5 fruit fly cellular contexts compared by ENCODE assay signal in the genomic region with DNA sequence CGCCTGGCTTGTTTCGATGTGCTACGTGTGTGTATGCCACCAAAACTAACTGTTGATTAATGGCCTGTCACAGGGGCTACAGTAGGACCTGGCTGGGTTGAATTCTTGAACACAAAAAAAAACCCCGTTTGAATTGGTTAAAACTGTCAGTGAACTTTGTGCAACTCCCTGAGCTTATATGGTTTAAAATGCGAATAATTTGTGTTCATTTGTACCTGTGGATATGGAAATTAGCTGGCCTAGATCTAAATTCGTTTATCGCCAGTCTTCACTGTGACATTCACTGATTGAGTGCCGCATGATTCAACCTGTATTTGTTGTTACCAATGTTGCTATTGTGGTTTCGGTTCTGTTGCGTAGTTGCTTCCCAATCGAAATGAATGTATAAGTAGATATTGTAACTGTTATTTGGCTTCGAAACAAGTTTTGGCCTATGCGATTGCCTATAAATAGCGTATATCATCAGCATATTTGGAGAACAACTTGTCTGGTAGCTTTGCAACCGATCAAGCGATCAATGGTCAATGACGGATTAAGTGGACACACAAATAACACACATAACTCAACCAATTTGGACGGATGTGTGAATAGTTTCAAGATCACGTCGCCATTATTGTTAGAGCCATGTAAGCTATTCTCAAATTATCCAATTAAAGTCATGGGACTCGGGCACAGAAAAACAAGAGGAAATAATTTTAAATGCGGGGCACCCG.
A peak's percentile ranks its signal among the peaks of the same experiment; 100 is the strongest.
TF ChIP-seq lines count a peak whose summit lies in the region.

No protein-coding gene starts in this region.

- TF ChIP-seq CTCF in whole organism, embryonic (GFP tag; optimal IDR thresholded peaks at IDR 0.05; lab: Kevin White, UChicago), result no peak

TF ChIP-seq in whole organism, adult, 20 proteins besides CTCF, POLR2A, EP300 and RAD21:
- no peak for TF ChIP-seq kay (GFP tag; lab: Kevin White, UChicago; ENCODE audit: borderline replicate concordance)
- TF ChIP-seq CG33017 (tag; optimal IDR thresholded peaks at IDR 0.05; lab: Kevin White, UChicago), result no peak
- TF ChIP-seq bab1 (GFP tag; optimal IDR thresholded peaks at IDR 0.05; lab: Kevin White, UChicago), result peak; percentile 0
- TF ChIP-seq CG14711 (tag; optimal IDR thresholded peaks at IDR 0.05; lab: Kevin White, UChicago), result no peak
- no peak for TF ChIP-seq ovo (GFP tag; optimal IDR thresholded peaks at IDR 0.05; lab: Kevin White, UChicago)
- TF ChIP-seq pad (GFP tag; optimal IDR thresholded peaks at IDR 0.05; lab: Kevin White, UChicago), result no peak
- TF ChIP-seq cic (GFP tag; optimal IDR thresholded peaks at IDR 0.05; lab: Kevin White, UChicago), result no peak
- TF ChIP-seq Mnt (GFP tag; optimal IDR thresholded peaks at IDR 0.05; lab: Kevin White, UChicago), result no peak

TF ChIP-seq in whole organism, embryonic, 481 proteins besides CTCF, POLR2A, EP300 and RAD21 (continues in another document):
- TF ChIP-seq chn (GFP tag; optimal IDR thresholded peaks at IDR 0.05; lab: Kevin White, UChicago) (peak; percentile 63), CG4730 (GFP tag; IDR thresholded peaks at IDR 0.05; lab: Robert Waterston, UW) (peak; percentile 63), gt (GFP tag; IDR thresholded peaks at IDR 0.05; lab: Robert Waterston, UW) (no peak), twi (tag; optimal IDR thresholded peaks at IDR 0.05; lab: Kevin White, UChicago) (no peak), dimm (GFP tag; IDR thresholded peaks at IDR 0.05; lab: Robert Waterston, UW) (no peak), CG11456 (GFP tag; IDR thresholded peaks at IDR 0.05; lab: Robert Waterston, UW) (peak; percentile 87), CG10321 (GFP tag; IDR thresholded peaks at IDR 0.05; lab: Robert Waterston, UW) (no peak), CG4820 (GFP tag; optimal IDR thresholded peaks at IDR 0.05; lab: Kevin White, UChicago) (peak; percentile 59), wek (GFP tag; optimal IDR thresholded peaks at IDR 0.05; lab: Kevin White, UChicago) (peak; percentile 10), phol (tag; optimal IDR thresholded peaks at IDR 0.05; lab: Kevin White, UChicago) (peak; percentile 61), CG43689 (GFP tag; IDR thresholded peaks at IDR 0.05; lab: Robert Waterston, UW) (no peak), fd64A (GFP tag; optimal IDR thresholded peaks at IDR 0.05; lab: Kevin White, UChicago) (no peak), chif (GFP tag; optimal IDR thresholded peaks at IDR 0.05; lab: Kevin White, UChicago) (peak; percentile 38 to 78), CG9727 (GFP tag; optimal IDR thresholded peaks at IDR 0.05; lab: Kevin White, UChicago) (peak; percentile 60), Gug (GFP tag; IDR thresholded peaks at IDR 0.05; lab: Robert Waterston, UW) (peak; percentile 73), slbo (GFP tag; IDR thresholded peaks at IDR 0.05; lab: Robert Waterston, UW) (peak; percentile 86), Gsc (GFP tag; IDR thresholded peaks at IDR 0.05; lab: Robert Waterston, UW) (no peak), ash1 (GFP tag; optimal IDR thresholded peaks at IDR 0.05; lab: Kevin White, UChicago) (no peak), jing (GFP tag; optimal IDR thresholded peaks at IDR 0.05; lab: Kevin White, UChicago) (no peak), disco-r (GFP tag; optimal IDR thresholded peaks at IDR 0.05; lab: Kevin White, UChicago) (peak; percentile 10)

TF ChIP-seq in whole organism, prepupa, 60 proteins besides CTCF, POLR2A, EP300 and RAD21 (continues in another document):
- TF ChIP-seq Eip75B (GFP tag; optimal IDR thresholded peaks at IDR 0.05; lab: Kevin White, UChicago) (peak; percentile 8), CG16779 (tag; optimal IDR thresholded peaks at IDR 0.05; lab: Kevin White, UChicago) (no peak), Hr39 (GFP tag; optimal IDR thresholded peaks at IDR 0.05; lab: Kevin White, UChicago) (peak; percentile 41), net (GFP tag; optimal IDR thresholded peaks at IDR 0.05; lab: Kevin White, UChicago) (peak; percentile 39), CG6808 (GFP tag; optimal IDR thresholded peaks at IDR 0.05; lab: Kevin White, UChicago) (no peak), CG3032 (tag; optimal IDR thresholded peaks at IDR 0.05; lab: Kevin White, UChicago) (no peak), Eip93F (GFP tag; optimal IDR thresholded peaks at IDR 0.05; lab: Kevin White, UChicago) (no peak), Ets21C (GFP tag; optimal IDR thresholded peaks at IDR 0.05; lab: Kevin White, UChicago) (no peak), Eip78C (GFP tag; lab: Kevin White, UChicago) (peak; percentile 82), salr (GFP tag; optimal IDR thresholded peaks at IDR 0.05; lab: Kevin White, UChicago) (no peak), CG10669 (GFP tag; optimal IDR thresholded peaks at IDR 0.05; lab: Kevin White, UChicago) (no peak), CG3919 (GFP tag; optimal IDR thresholded peaks at IDR 0.05; lab: Kevin White, UChicago) (peak; percentile 6), Sox14 (GFP tag; optimal IDR thresholded peaks at IDR 0.05; lab: Kevin White, UChicago) (peak; percentile 10), CG10631 (GFP tag; optimal IDR thresholded peaks at IDR 0.05; lab: Kevin White, UChicago) (no peak), CG7368 (GFP tag; optimal IDR thresholded peaks at IDR 0.05; lab: Kevin White, UChicago) (no peak), esn (GFP tag; optimal IDR thresholded peaks at IDR 0.05; lab: Kevin White, UChicago) (peak; percentile 30), CG8632 (GFP tag; optimal IDR thresholded peaks at IDR 0.05; lab: Kevin White, UChicago) (no peak), Hr38 (GFP tag; optimal IDR thresholded peaks at IDR 0.05; lab: Kevin White, UChicago) (no peak), svp (GFP tag; lab: Kevin White, UChicago) (peak; percentile 66), CG9139 (GFP tag; optimal IDR thresholded peaks at IDR 0.05; lab: Kevin White, UChicago) (no peak), eg (GFP tag; IDR thresholded peaks at IDR 0.05; lab: Robert Waterston, UW) (peak; percentile 78)

TF ChIP-seq in whole organism, pupa, 21 proteins besides CTCF, POLR2A, EP300 and RAD21:
- TF ChIP-seq rn (GFP tag; IDR thresholded peaks at IDR 0.05; lab: Robert Waterston, UW), result no peak
- peak; percentile 36 for TF ChIP-seq CG8301 (tag; optimal IDR thresholded peaks at IDR 0.05; lab: Kevin White, UChicago)
- TF ChIP-seq Pif1B (GFP tag; optimal IDR thresholded peaks at IDR 0.05; lab: Kevin White, UChicago), result no peak
- peak; percentile 81 for TF ChIP-seq CG4496 (GFP tag; IDR thresholded peaks at IDR 0.05; lab: Robert Waterston, UW)
- TF ChIP-seq CG14655 (GFP tag; optimal IDR thresholded peaks at IDR 0.05; lab: Kevin White, UChicago), result peak; percentile 31
- 0 out of 2 replicates have a peak, but pooled peaks have one; percentile 39 for TF ChIP-seq CG12605 (GFP tag; IDR thresholded peaks at IDR 0.05; lab: Robert Waterston, UW)
- TF ChIP-seq CG15710 (tag; optimal IDR thresholded peaks at IDR 0.05; lab: Kevin White, UChicago), result peak; percentile 5
- no peak for TF ChIP-seq gl (tag; optimal IDR thresholded peaks at IDR 0.05; lab: Kevin White, UChicago)
- TF ChIP-seq CG13204 (GFP tag; optimal IDR thresholded peaks at IDR 0.05; lab: Kevin White, UChicago), result no peak
- no peak for TF ChIP-seq D1 (tag; optimal IDR thresholded peaks at IDR 0.05; lab: Kevin White, UChicago)
- TF ChIP-seq CG9948 (tag; optimal IDR thresholded peaks at IDR 0.05; lab: Kevin White, UChicago), result no peak
- peak; percentile 65 for TF ChIP-seq Ets98B (GFP tag; IDR thresholded peaks at IDR 0.05; lab: Robert Waterston, UW)
- peak; percentile 71 for TF ChIP-seq CG32121 (GFP tag; IDR thresholded peaks at IDR 0.05; lab: Robert Waterston, UW)
- TF ChIP-seq Pif1A (GFP tag; optimal IDR thresholded peaks at IDR 0.05; lab: Kevin White, UChicago), result peak; percentile 25
- TF ChIP-seq CG10348 (GFP tag; IDR thresholded peaks at IDR 0.05; lab: Robert Waterston, UW), result no peak
- TF ChIP-seq CG8159 (tag; optimal IDR thresholded peaks at IDR 0.05; lab: Kevin White, UChicago), result peak; percentile 8
- TF ChIP-seq CG17806 (tag; optimal IDR thresholded peaks at IDR 0.05; lab: Kevin White, UChicago), result no peak
- TF ChIP-seq Snoo (tag; optimal IDR thresholded peaks at IDR 0.05; lab: Kevin White, UChicago), result no peak
- peak; percentile 70 for TF ChIP-seq fd96Ca (GFP tag; IDR thresholded peaks at IDR 0.05; lab: Robert Waterston, UW)
- no peak for TF ChIP-seq EcR (GFP tag; optimal IDR thresholded peaks at IDR 0.05; lab: Kevin White, UChicago)
- TF ChIP-seq CG34367 (tag; optimal IDR thresholded peaks at IDR 0.05; lab: Kevin White, UChicago), result no peak

TF ChIP-seq in whole organism, wandering third instar larva, 38 proteins besides CTCF, POLR2A, EP300 and RAD21:
- TF ChIP-seq CG9705 (GFP tag; optimal IDR thresholded peaks at IDR 0.05; lab: Kevin White, UChicago) (no peak), psq (GFP tag; optimal IDR thresholded peaks at IDR 0.05; lab: Kevin White, UChicago) (no peak), h (GFP tag; optimal IDR thresholded peaks at IDR 0.05; lab: Kevin White, UChicago) (no peak), CG32264 (GFP tag; optimal IDR thresholded peaks at IDR 0.05; lab: Kevin White, UChicago) (no peak), foxo (GFP tag; optimal IDR thresholded peaks at IDR 0.05; lab: Kevin White, UChicago) (peak in 1 of 2 experiments; percentile 13), HLH106 (tag; optimal IDR thresholded peaks at IDR 0.05; lab: Kevin White, UChicago) (peak; percentile 8), sv (GFP tag; optimal IDR thresholded peaks at IDR 0.05; lab: Kevin White, UChicago) (peak; percentile 61), ey (GFP tag; optimal IDR thresholded peaks at IDR 0.05; lab: Kevin White, UChicago) (peak; percentile 22), pan (optimal IDR thresholded peaks at IDR 0.05; lab: Kevin White, UChicago) (no peak), rgr (GFP tag; optimal IDR thresholded peaks at IDR 0.05; lab: Kevin White, UChicago) (peak; percentile 24), Vsx2 (GFP tag; optimal IDR thresholded peaks at IDR 0.05; lab: Kevin White, UChicago; ENCODE audit: partially characterized antibody) (no peak), br (GFP tag; optimal IDR thresholded peaks at IDR 0.05; lab: Kevin White, UChicago) (no peak), lola (GFP tag; optimal IDR thresholded peaks at IDR 0.05; lab: Kevin White, UChicago) (no peak), Myc (optimal IDR thresholded peaks at IDR 0.05; lab: Kevin White, UChicago) (no peak)
